Fruit fly (Drosophila melanogaster): ENCODE measurements around the gene CG12170.
A peak's percentile ranks its signal among the peaks of the same experiment; 100 is the strongest.

CG12170 gene

dm6 chr3R:5648569-5649476, 11.8 kb downstream of the CG12170 start, which contains the start of the genes MTA1-like and Sec23 (continued):
- TF ChIP-seq CG4424 (GFP tag; optimal IDR thresholded peaks at IDR 0.05) (peak; percentile 56), CG10366 (GFP tag; IDR thresholded peaks at IDR 0.05) (no peak; the same call in 1 of the 2 replicates), br (optimal IDR thresholded peaks at IDR 0.05) (no peak), Eip74EF (GFP tag; optimal IDR thresholded peaks at IDR 0.05) (no peak), dati (GFP tag; IDR thresholded peaks at IDR 0.05) (no peak), CG9797 (GFP tag; optimal IDR thresholded peaks at IDR 0.05) (peak; percentile 35), CG3281 (GFP tag; optimal IDR thresholded peaks at IDR 0.05) (peak; percentile 4), Adf1 (GFP tag; IDR thresholded peaks at IDR 0.05) (no peak), psq (GFP tag; optimal IDR thresholded peaks at IDR 0.05) (no peak), CG12744 (GFP tag; optimal IDR thresholded peaks at IDR 0.05) (no peak), CTCF (GFP tag; optimal IDR thresholded peaks at IDR 0.05) (peak; percentile 35), CG32772 (GFP tag; IDR thresholded peaks at IDR 0.05) (no peak), CG7839 (tag; optimal IDR thresholded peaks at IDR 0.05) (peak; percentile 68), CG12236 (GFP tag; optimal IDR thresholded peaks at IDR 0.05) (no peak), Camta (GFP tag; optimal IDR thresholded peaks at IDR 0.05) (no peak), cato (GFP tag; optimal IDR thresholded peaks at IDR 0.05; ENCODE audit: borderline replicate concordance) (no peak), dmrt99B (tag; optimal IDR thresholded peaks at IDR 0.05) (peak; percentile 51), Spps (tag; optimal IDR thresholded peaks at IDR 0.05) (no peak), Doc2 (GFP tag; IDR thresholded peaks at IDR 0.05) (no peak), CG17385 (GFP tag; optimal IDR thresholded peaks at IDR 0.05) (peak; percentile 29), Med (GFP tag) (peak; percentile 80), slou (GFP tag; optimal IDR thresholded peaks at IDR 0.05) (peak; percentile 43), MBD-R2 (GFP tag; IDR thresholded peaks at IDR 0.05) (peak; percentile 22; the same call in 1 of the 2 replicates), Max (GFP tag; optimal IDR thresholded peaks at IDR 0.05) (peak; percentile 50), pho (GFP tag; optimal IDR thresholded peaks at IDR 0.05) (peak; percentile 37), CG7556 (GFP tag; optimal IDR thresholded peaks at IDR 0.05) (peak; percentile 21), ato (GFP tag; IDR thresholded peaks at IDR 0.05; ENCODE audit: partially characterized antibody) (peak; percentile 76), schlank (tag; optimal IDR thresholded peaks at IDR 0.05) (no peak), CG11695 (GFP tag; IDR thresholded peaks at IDR 0.05) (0 out of 3 replicates have a peak, but pooled peaks have one; percentile 27), klu (GFP tag; IDR thresholded peaks at IDR 0.05) (no peak), H15 (GFP tag; IDR thresholded peaks at IDR 0.05) (peak; percentile 17; the same call in 1 of the 3 replicates), Sox100B (GFP tag; optimal IDR thresholded peaks at IDR 0.05) (peak; percentile 67), HLHmδ (GFP tag; optimal IDR thresholded peaks at IDR 0.05) (peak; percentile 41), CG2202 (tag; optimal IDR thresholded peaks at IDR 0.05) (no peak), Tbp (GFP tag; optimal IDR thresholded peaks at IDR 0.05) (no peak), CG1603 (tag; optimal IDR thresholded peaks at IDR 0.05) (peak; percentile 49), stwl (tag; optimal IDR thresholded peaks at IDR 0.05) (no peak), Gug (GFP tag; IDR thresholded peaks at IDR 0.05) (peak; percentile 73; the same call in 2 of the 4 replicates), gcm2 (GFP tag; optimal IDR thresholded peaks at IDR 0.05) (peak; percentile 47), CG17186 (GFP tag; optimal IDR thresholded peaks at IDR 0.05) (peak; percentile 59), knrl (GFP tag; IDR thresholded peaks at IDR 0.05; ENCODE audit: partially characterized antibody) (peak; percentile 98), run (tag; optimal IDR thresholded peaks at IDR 0.05) (no peak), D19B (GFP tag; optimal IDR thresholded peaks at IDR 0.05) (peak; percentile 18), CG1792 (GFP tag; optimal IDR thresholded peaks at IDR 0.05) (no peak), Trl (optimal IDR thresholded peaks at IDR 0.05) (no peak), Trl (GFP tag; optimal IDR thresholded peaks at IDR 0.05) (peak; percentile 14), gsb (GFP tag; IDR thresholded peaks at IDR 0.05) (no peak), gcm (GFP tag; optimal IDR thresholded peaks at IDR 0.05) (no peak), CG3726 (GFP tag; IDR thresholded peaks at IDR 0.05) (no peak), CG34376 (GFP tag; optimal IDR thresholded peaks at IDR 0.05) (peak; percentile 46)
